Worm (Caenorhabditis elegans): ENCODE measurements around the gene fbxb-99.

fbxb-99 gene

ce11 chrII:3811816-3812332, 18.6 kb upstream of the fbxb-99 start, which contains the start of gene lido-15:
lido-15 (plus strand) TSS chrII:3812282.
- TF ChIP-seq ztf-4 (tag; optimal IDR thresholded peaks at IDR 0.05) (no peak), C34F6.9 (tag; optimal IDR thresholded peaks at IDR 0.05) (peak; percentile 11), nhr-21 (tag; optimal IDR thresholded peaks at IDR 0.05) (no peak)

ce11 chrII:3810550-3810949, 17.3 kb upstream of the fbxb-99 start:
- no peak for TF ChIP-seq nhr-129 (tag; optimal IDR thresholded peaks at IDR 0.05)
- no peak for TF ChIP-seq nhr-77 (tag; optimal IDR thresholded peaks at IDR 0.05)
- no peak for TF ChIP-seq lin-39 (tag; optimal IDR thresholded peaks at IDR 0.05)
- TF ChIP-seq nhr-23 (tag; optimal IDR thresholded peaks at IDR 0.05): no peak
- no peak for TF ChIP-seq Y55F3AM.14 (GFP tag; optimal IDR thresholded peaks at IDR 0.05)
- no peak for TF ChIP-seq alr-1 (tag; optimal IDR thresholded peaks at IDR 0.05)
- TF ChIP-seq sma-9 (GFP tag; optimal IDR thresholded peaks at IDR 0.05): peak; percentile 10
- TF ChIP-seq sma-9 (tag; optimal IDR thresholded peaks at IDR 0.05): no peak
- no peak for TF ChIP-seq nhr-237 (tag; optimal IDR thresholded peaks at IDR 0.05)
- TF ChIP-seq mdl-1 (tag; optimal IDR thresholded peaks at IDR 0.05): no peak
- TF ChIP-seq elt-1 (tag; optimal IDR thresholded peaks at IDR 0.05): no peak
- peak; percentile 23 for TF ChIP-seq sma-3 (GFP tag; optimal IDR thresholded peaks at IDR 0.05)
- TF ChIP-seq unc-62 (GFP tag; optimal IDR thresholded peaks at IDR 0.05): no peak
- no peak for TF ChIP-seq nhr-11 (tag; optimal IDR thresholded peaks at IDR 0.05)
- TF ChIP-seq fos-1 (tag; optimal IDR thresholded peaks at IDR 0.05): peak; percentile 44
- no peak for TF ChIP-seq mab-5 (tag; optimal IDR thresholded peaks at IDR 0.05)
- no peak for TF ChIP-seq unc-39 (tag; optimal IDR thresholded peaks at IDR 0.05)
- TF ChIP-seq C34F6.9 (tag; optimal IDR thresholded peaks at IDR 0.05): peak; percentile 68
- TF ChIP-seq ama-1 (optimal IDR thresholded peaks at IDR 0.05): no peak
- peak; percentile 40 for TF ChIP-seq gmeb-1 (tag; optimal IDR thresholded peaks at IDR 0.05)
- TF ChIP-seq egl-27 (tag; optimal IDR thresholded peaks at IDR 0.05): no peak
- no peak for TF ChIP-seq ceh-82 (tag; optimal IDR thresholded peaks at IDR 0.05)
- no peak for TF ChIP-seq zag-1 (tag; optimal IDR thresholded peaks at IDR 0.05)
- TF ChIP-seq R02D3.7 (tag; optimal IDR thresholded peaks at IDR 0.05): no peak
- TF ChIP-seq nhr-21 (tag; optimal IDR thresholded peaks at IDR 0.05): no peak
- no peak for TF ChIP-seq aly-2 (tag; optimal IDR thresholded peaks at IDR 0.05)
- TF ChIP-seq mbf-1 (tag; optimal IDR thresholded peaks at IDR 0.05): no peak
- no peak for TF ChIP-seq lin-11 (tag; optimal IDR thresholded peaks at IDR 0.05)
- peak; percentile 61 for TF ChIP-seq crh-2 (tag; optimal IDR thresholded peaks at IDR 0.05)
- TF ChIP-seq skn-1 (tag; optimal IDR thresholded peaks at IDR 0.05): no peak
- TF ChIP-seq F13H6.1 (tag; optimal IDR thresholded peaks at IDR 0.05): peak; percentile 70
- TF ChIP-seq snpc-4 (tag; optimal IDR thresholded peaks at IDR 0.05): no peak
- no peak for TF ChIP-seq elt-3 (tag; optimal IDR thresholded peaks at IDR 0.05)
- no peak for TF ChIP-seq blmp-1 (tag; optimal IDR thresholded peaks at IDR 0.05; ENCODE audit: insufficient read depth)
- TF ChIP-seq unc-55 (GFP tag; optimal IDR thresholded peaks at IDR 0.05): peak; percentile 40
- TF ChIP-seq ztf-4 (tag; optimal IDR thresholded peaks at IDR 0.05): no peak
- no peak for TF ChIP-seq nhr-6 (tag; optimal IDR thresholded peaks at IDR 0.05)
- no peak for TF ChIP-seq nhr-12 (tag; optimal IDR thresholded peaks at IDR 0.05)
- no peak for TF ChIP-seq nhr-10 (tag; optimal IDR thresholded peaks at IDR 0.05)
- TF ChIP-seq nhr-25 (tag; optimal IDR thresholded peaks at IDR 0.05): no peak
- TF ChIP-seq sem-4 (tag; optimal IDR thresholded peaks at IDR 0.05): no peak
- peak in 1 of 2 experiments; percentile 59 for TF ChIP-seq lsy-2 (tag; optimal IDR thresholded peaks at IDR 0.05)
- TF ChIP-seq dmd-4 (tag; optimal IDR thresholded peaks at IDR 0.05): no peak
- no peak for TF ChIP-seq ZK546.5 (tag; optimal IDR thresholded peaks at IDR 0.05)
- TF ChIP-seq lin-13 (GFP tag; optimal IDR thresholded peaks at IDR 0.05): peak; percentile 39
- no peak for TF ChIP-seq ztf-11 (tag; optimal IDR thresholded peaks at IDR 0.05)
- no peak for TF ChIP-seq ztf-1 (GFP tag; conservative IDR thresholded peaks at IDR 0.05)
- TF ChIP-seq peb-1 (tag; optimal IDR thresholded peaks at IDR 0.05): no peak
- no peak for TF ChIP-seq ceh-16 (tag; optimal IDR thresholded peaks at IDR 0.05)
